Worm (Caenorhabditis elegans) whole organism, L1 larva: ENCODE measurements around the gene C24H10.3.

Experiments
- C04F5.9 ChIP-seq: sonication (generic microtip); optimal IDR thresholded peaks from 2 replicates; lab custom pipeline; 2016; ENCODE audit warnings: missing genetic modification characterization, missing compliant biosample characterization
- C16A3.4 ChIP-seq: fragments of 150-350 bp; optimal IDR thresholded peaks from 2 replicates; lab custom pipeline; 2014; ENCODE audit warnings: missing biosample characterization, missing genetic modification characterization
- C34B4.2 ChIP-seq: sonication (generic microtip); optimal IDR thresholded peaks from 2 replicates; lab custom pipeline; 2017; ENCODE audit warnings: mild to moderate bottlenecking, missing genetic modification characterization, missing compliant biosample characterization
- F16B12.6 ChIP-seq: fragments of 150-350 bp; optimal IDR thresholded peaks from 2 replicates; lab custom pipeline; 2014; ENCODE audit warnings: missing biosample characterization, missing genetic modification characterization
- ama-1 ChIP-seq: fragments of 150-350 bp; optimal IDR thresholded peaks from 2 replicates; lab custom pipeline; 2014
- ceh-63 ChIP-seq: fragments of 200-800 bp; sonication (Bioruptor generic); optimal IDR thresholded peaks from 2 replicates; lab custom pipeline; 2018; ENCODE audit warnings: mild to moderate bottlenecking, missing genetic modification characterization, missing compliant biosample characterization
- ceh-82 ChIP-seq, 3 experiments: fragments of 150-350 bp in 1 of 3; sonication (generic microtip) in 2 of 3; optimal IDR thresholded peaks; 2 replicates each; lab custom pipeline; 2014 to 2017; ENCODE audit warnings: missing biosample characterization in 3 of 3, missing genetic modification characterization in 3 of 3
- ceh-90 ChIP-seq: sonication (generic microtip); optimal IDR thresholded peaks from 2 replicates; lab custom pipeline; 2016; ENCODE audit warnings: missing genetic modification characterization, missing compliant biosample characterization
- ces-1 ChIP-seq: fragments of 150-350 bp; optimal IDR thresholded peaks from 2 replicates; lab custom pipeline; 2014; ENCODE audit warnings: missing biosample characterization, missing genetic modification reagents, missing genetic modification characterization
- dpl-1 ChIP-seq, 3 experiments: fragments of 150-350 bp in 2 of 3; sonication (generic microtip) in 1 of 3; optimal IDR thresholded peaks; 2 replicates each; lab custom pipeline; 2014 to 2017; ENCODE audit warnings: missing biosample characterization in 3 of 3, missing genetic modification characterization in 3 of 3, missing genetic modification reagents in 3 of 3
- dsc-1 ChIP-seq: sonication (generic microtip); optimal IDR thresholded peaks from 2 replicates; lab custom pipeline; 2016; ENCODE audit warnings: mild to moderate bottlenecking, missing genetic modification characterization, missing compliant biosample characterization
- efl-1 ChIP-seq, 4 experiments: fragments of 150-350 bp; optimal IDR thresholded peaks in 3 of 4; peaks in 1 of 4; 1 replicate in 1 of 4; 2 replicates in 3 of 4; lab custom pipeline; 2014; ENCODE audit warnings: missing biosample characterization in 2 of 4, missing genetic modification characterization in 2 of 4, missing genetic modification reagents in 2 of 4
- egl-13 ChIP-seq: sonication (generic microtip); optimal IDR thresholded peaks from 2 replicates; lab custom pipeline; 2016; ENCODE audit warnings: missing genotype, missing genetic modification reagents, missing genetic modification characterization, missing compliant biosample characterization
- egl-27 ChIP-seq, 2 experiments: fragments of 150-350 bp in 1 of 2; sonication (generic microtip); optimal IDR thresholded peaks; 3 replicates each; lab custom pipeline; 2017 to 2018; ENCODE audit warnings: missing biosample characterization in 2 of 2, missing genetic modification characterization in 2 of 2, missing genetic modification reagents in 2 of 2
- elt-2 ChIP-seq: sonication (generic microtip); optimal IDR thresholded peaks from 2 replicates; lab custom pipeline; 2016; ENCODE audit warnings: missing genetic modification characterization, mild to moderate bottlenecking, inconsistent platforms, missing compliant biosample characterization, missing genetic modification reagents
- elt-3 ChIP-seq, 6 experiments: fragments of 150-350 bp in 1 of 6; sonication (generic microtip); optimal IDR thresholded peaks; 2 replicates each; lab custom pipeline; 2017 to 2018; ENCODE audit warnings: missing biosample characterization in 6 of 6, missing genetic modification characterization in 6 of 6, inconsistent platforms in 1 of 6
- fkh-10 ChIP-seq: sonication (generic microtip); optimal IDR thresholded peaks from 2 replicates; lab custom pipeline; 2017; ENCODE audit warnings: missing biosample characterization, missing genetic modification reagents, missing genetic modification characterization
- fkh-8 ChIP-seq: sonication (generic microtip); optimal IDR thresholded peaks from 2 replicates; lab custom pipeline; 2016; ENCODE audit warnings: mild to moderate bottlenecking, missing genetic modification characterization, missing compliant biosample characterization
- fos-1 ChIP-seq: fragments of 150-350 bp; optimal IDR thresholded peaks from 2 replicates; lab custom pipeline; 2014; ENCODE audit warnings: missing biosample characterization, missing genetic modification characterization
- hlh-17 ChIP-seq: fragments of 200-800 bp; sonication (Bioruptor generic); optimal IDR thresholded peaks from 2 replicates; lab custom pipeline; 2018; ENCODE audit warnings: missing genetic modification characterization, mild to moderate bottlenecking, missing compliant biosample characterization, moderate library complexity, borderline replicate concordance
- hpl-2 ChIP-seq: fragments of 150-350 bp; optimal IDR thresholded peaks from 2 replicates; lab custom pipeline; 2014; ENCODE audit warnings: missing biosample characterization, missing genetic modification reagents, missing genetic modification characterization
- irx-1 ChIP-seq: sonication (generic microtip); optimal IDR thresholded peaks from 2 replicates; lab custom pipeline; 2016; ENCODE audit warnings: missing genetic modification characterization, missing compliant biosample characterization
- jun-1 ChIP-seq: fragments of 150-350 bp; optimal IDR thresholded peaks from 2 replicates; lab custom pipeline; 2014; ENCODE audit warnings: missing biosample characterization, missing genetic modification reagents, missing genetic modification characterization
- lin-13 ChIP-seq: fragments of 150-350 bp; optimal IDR thresholded peaks from 2 replicates; lab custom pipeline; 2014; ENCODE audit warnings: missing biosample characterization, missing genetic modification reagents, missing genetic modification characterization
- lin-14 ChIP-seq: fragments of 200-800 bp; sonication (Bioruptor generic); optimal IDR thresholded peaks from 2 replicates; lab custom pipeline; 2018; ENCODE audit warnings: mild to moderate bottlenecking, missing genetic modification characterization, moderate library complexity, missing compliant biosample characterization
- lin-35 ChIP-seq, 2 experiments: fragments of 150-350 bp; optimal IDR thresholded peaks; 2 replicates each; lab custom pipeline; 2014; ENCODE audit warnings: missing biosample characterization in 2 of 2, missing genetic modification characterization in 2 of 2, missing genetic modification reagents in 2 of 2
- lin-39 ChIP-seq: fragments of 150-350 bp; optimal IDR thresholded peaks from 2 replicates; lab custom pipeline; 2014; ENCODE audit warnings: missing biosample characterization, missing genetic modification reagents, missing genetic modification characterization
- lir-3 ChIP-seq: sonication (generic microtip); optimal IDR thresholded peaks from 2 replicates; lab custom pipeline; 2016; ENCODE audit warnings: mild to moderate bottlenecking, missing genetic modification characterization, moderate library complexity, missing compliant biosample characterization; ENCODE audit not compliant: poor library complexity
- lsy-2 ChIP-seq, 2 experiments: fragments of 150-350 bp; optimal IDR thresholded peaks; 2 replicates each; lab custom pipeline; 2014; ENCODE audit warnings: missing biosample characterization in 2 of 2, missing genetic modification characterization in 2 of 2
- mab-9 ChIP-seq: fragments of 200-800 bp; sonication (Bioruptor generic); IDR thresholded peaks from 2 replicates; pipeline ENCODE4 v1.3.6; 2022; ENCODE audit warnings: missing genetic modification reagents, missing genetic modification characterization, missing compliant biosample characterization
- mdl-1 ChIP-seq, 2 experiments: fragments of 150-350 bp; optimal IDR thresholded peaks; 2 replicates each; lab custom pipeline; 2014 to 2017; ENCODE audit warnings: missing biosample characterization in 2 of 2, missing genetic modification characterization in 2 of 2, inconsistent platforms in 1 of 2
- nhr-19 ChIP-seq: fragments of 200-800 bp; sonication (Bioruptor generic); conservative IDR thresholded peaks from 2 replicates; pipeline ENCODE4 v1.3.6; 2022; ENCODE audit warnings: missing genetic modification characterization, missing compliant biosample characterization
- nhr-20 ChIP-seq: sonication (generic microtip); optimal IDR thresholded peaks from 2 replicates; lab custom pipeline; 2016; ENCODE audit warnings: mild to moderate bottlenecking, missing genetic modification characterization, missing compliant biosample characterization
- nhr-28 ChIP-seq: fragments of 150-350 bp; optimal IDR thresholded peaks from 2 replicates; lab custom pipeline; 2014; ENCODE audit warnings: missing biosample characterization, missing genetic modification characterization
- nhr-76 ChIP-seq: sonication (generic microtip); optimal IDR thresholded peaks from 2 replicates; lab custom pipeline; 2017; ENCODE audit warnings: missing biosample characterization, missing genetic modification characterization
- nhr-77 ChIP-seq: fragments of 150-350 bp; optimal IDR thresholded peaks from 2 replicates; lab custom pipeline; 2014; ENCODE audit warnings: missing biosample characterization, missing genetic modification characterization
- pag-3 ChIP-seq: sonication (generic microtip); optimal IDR thresholded peaks from 2 replicates; lab custom pipeline; 2017; ENCODE audit warnings: missing genetic modification characterization, mild to moderate bottlenecking, missing compliant biosample characterization, antibody characterized with exemption, borderline replicate concordance; ENCODE audit not compliant: insufficient read depth
- snu-23 ChIP-seq: sonication (generic microtip); optimal IDR thresholded peaks from 2 replicates; lab custom pipeline; 2016; ENCODE audit warnings: missing genetic modification characterization, missing compliant biosample characterization
- sox-4 ChIP-seq: sonication (generic microtip); optimal IDR thresholded peaks from 2 replicates; lab custom pipeline; 2016; ENCODE audit warnings: missing genetic modification characterization, missing compliant biosample characterization
- sup-37 ChIP-seq: fragments of 200-800 bp; sonication (Bioruptor generic); optimal IDR thresholded peaks from 2 replicates; lab custom pipeline; 2018; ENCODE audit warnings: mild to moderate bottlenecking, missing genetic modification characterization, missing compliant biosample characterization
- tbx-2 ChIP-seq: sonication (generic microtip); optimal IDR thresholded peaks from 2 replicates; lab custom pipeline; 2016; ENCODE audit warnings: missing genetic modification characterization, missing compliant biosample characterization
- unc-30 ChIP-seq: sonication (generic microtip); optimal IDR thresholded peaks from 2 replicates; lab custom pipeline; 2017; ENCODE audit warnings: missing biosample characterization, missing genetic modification characterization
- unc-62 ChIP-seq: fragments of 150-350 bp; optimal IDR thresholded peaks from 2 replicates; lab custom pipeline; 2014; ENCODE audit warnings: missing biosample characterization, missing genetic modification reagents, missing genetic modification characterization
- unc-98 ChIP-seq: fragments of 200-800 bp; sonication (Bioruptor generic); IDR thresholded peaks from 2 replicates; pipeline ENCODE4 v1.3.6; 2022; ENCODE audit warnings: missing genetic modification characterization, missing compliant biosample characterization
- xbp-1 ChIP-seq: sonication (generic microtip); optimal IDR thresholded peaks from 2 replicates; lab custom pipeline; 2016; ENCODE audit warnings: missing genetic modification characterization, missing compliant biosample characterization
- zag-1 ChIP-seq: fragments of 150-350 bp; optimal IDR thresholded peaks from 2 replicates; lab custom pipeline; 2014; ENCODE audit warnings: missing biosample characterization, missing genetic modification characterization
- ztf-11 ChIP-seq, 2 experiments: sonication (generic microtip); optimal IDR thresholded peaks; 2 replicates each; lab custom pipeline; 2016 to 2017; ENCODE audit warnings: missing genetic modification characterization in 2 of 2, missing biosample characterization in 1 of 2, missing compliant biosample characterization in 1 of 2

Gene C24H10.3

ce11 chrX:5031742-5032141, 29.1 kb upstream of the C24H10.3 start (continued):
- TF ChIP-seq sup-37 (no peak), lin-14 (GFP tag; lab: Kevin White, UChicago) (peak; percentile 81), nhr-28 (tag; lab: Kevin White, UChicago) (no peak), lin-39 (no peak), zag-1 (tag; lab: Kevin White, UChicago) (peak; percentile 78), lsy-2 (tag; optimal IDR thresholded peaks at IDR 0.05; lab: Kevin White, UChicago) (peak in 1 of 2 experiments; percentile 22)

ce11 chrX:5033868-5034267, 27.0 kb upstream of the C24H10.3 start, which contains the start of gene ZC449.4:
Gene ZC449.4, minus strand, starts transcription at chrX:5033968.
- TF ChIP-seq jun-1 (no peak), F16B12.6 (tag; lab: Kevin White, UChicago) (no peak), fos-1 (tag; lab: Kevin White, UChicago) (no peak), ceh-82 (tag; optimal IDR thresholded peaks at IDR 0.05; lab: Kevin White, UChicago) (no peak), irx-1 (tag; lab: Kevin White, UChicago) (no peak), hlh-17 (no peak), mab-9 (GFP tag; lab: Robert Waterston, UW) (no peak), lsy-2 (tag; optimal IDR thresholded peaks at IDR 0.05; lab: Kevin White, UChicago) (no peak), efl-1 (optimal IDR thresholded peaks at IDR 0.05; lab: Kevin White, UChicago) (no peak), efl-1 (GFP tag; optimal IDR thresholded peaks at IDR 0.05 in 1 of 2; lab: Kevin White, UChicago) (no peak), unc-30 (tag; lab: Kevin White, UChicago) (no peak), ces-1 (no peak), lir-3 (tag; lab: Kevin White, UChicago) (no peak), nhr-77 (tag; lab: Kevin White, UChicago) (no peak), elt-3 (tag; optimal IDR thresholded peaks at IDR 0.05; lab: Kevin White, UChicago) (no peak), unc-98 (GFP tag; lab: Robert Waterston, UW) (no peak), unc-62 (GFP tag; lab: Kevin White, UChicago) (no peak), egl-13 (tag; lab: Kevin White, UChicago) (no peak)
- TF ChIP-seq, all 84 proteins: peak for 0

DNA sequence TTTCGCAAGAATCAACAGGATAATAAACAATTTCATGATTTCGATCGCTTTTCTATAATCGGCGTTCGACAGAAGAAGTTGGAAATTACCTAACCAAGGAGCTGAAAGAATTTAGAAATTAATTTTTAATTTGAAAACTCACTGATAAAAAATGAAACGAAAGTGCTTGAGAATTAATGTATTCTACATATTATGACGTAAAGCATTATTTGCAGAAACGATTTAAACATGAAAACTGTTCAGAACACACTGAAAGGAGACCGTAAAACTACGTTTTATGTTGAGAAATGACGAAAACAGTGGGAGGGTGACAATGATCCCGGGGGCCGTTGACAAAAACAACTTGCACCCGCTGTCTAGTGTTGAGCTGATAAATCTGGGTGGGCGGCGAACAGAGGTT, 23.2 kb upstream of the C24H10.3 start, which contains the start of gene ZC449.5:
Gene ZC449.5 (minus strand): TSS at position 101 of the 400 bp plus-strand sequence.
- no peak for TF ChIP-seq sox-4 (tag; lab: Kevin White, UChicago)
- TF ChIP-seq hpl-2 = no peak
- no peak for TF ChIP-seq zag-1 (tag; lab: Kevin White, UChicago)
- no peak for TF ChIP-seq fkh-8 (tag; lab: Kevin White, UChicago)
- no peak for TF ChIP-seq lsy-2 (tag; optimal IDR thresholded peaks at IDR 0.05; lab: Kevin White, UChicago)
- TF ChIP-seq snu-23 (GFP tag; lab: Kevin White, UChicago) = no peak
- no peak for TF ChIP-seq dpl-1 (GFP tag; optimal IDR thresholded peaks at IDR 0.05; lab: Kevin White, UChicago)
- no peak for TF ChIP-seq ceh-90
- TF ChIP-seq dsc-1 (tag; lab: Kevin White, UChicago) = no peak
- no peak for TF ChIP-seq nhr-76 (tag; lab: Kevin White, UChicago)
- TF ChIP-seq mdl-1 (tag; optimal IDR thresholded peaks at IDR 0.05; lab: Kevin White, UChicago) = no peak
- no peak for TF ChIP-seq ama-1 (lab: Kevin White, UChicago)
- no peak for TF ChIP-seq lin-35 (GFP tag; optimal IDR thresholded peaks at IDR 0.05; lab: Kevin White, UChicago)
- TF ChIP-seq nhr-20 = no peak
- TF ChIP-seq ztf-11 (tag; optimal IDR thresholded peaks at IDR 0.05; lab: Kevin White, UChicago) = no peak
- TF ChIP-seq unc-62 (GFP tag; lab: Kevin White, UChicago) = no peak
- no peak for TF ChIP-seq fkh-10 (GFP tag; lab: Kevin White, UChicago)

DNA sequence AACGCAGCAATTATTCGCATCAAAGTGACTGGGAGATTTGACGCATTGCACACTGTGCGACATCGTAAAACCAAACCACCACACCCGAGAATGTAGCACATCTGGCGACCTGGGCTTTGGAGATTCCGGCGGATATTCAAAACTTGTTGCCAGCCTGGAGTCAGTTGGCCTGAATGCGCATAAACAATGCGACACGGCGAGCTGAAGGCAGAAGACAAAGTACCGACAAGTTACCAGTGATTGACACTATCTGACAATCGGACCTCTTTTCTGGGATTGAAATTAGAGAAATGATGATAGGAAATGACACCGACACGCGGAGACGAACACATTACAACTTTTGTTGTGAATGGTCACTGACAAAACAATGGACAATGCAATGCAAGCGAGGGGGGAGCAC, 22.0 kb upstream of the C24H10.3 start:
- TF ChIP-seq ceh-90 = no peak
- TF ChIP-seq unc-98 (GFP tag; lab: Robert Waterston, UW) = no peak
- no peak for TF ChIP-seq egl-27 (tag; optimal IDR thresholded peaks at IDR 0.05; lab: Kevin White, UChicago)
- no peak for TF ChIP-seq C16A3.4 (tag; lab: Kevin White, UChicago)
- TF ChIP-seq elt-2 (tag; lab: Kevin White, UChicago) = no peak
- no peak for TF ChIP-seq tbx-2 (tag; lab: Kevin White, UChicago)
- no peak for TF ChIP-seq nhr-19 (GFP tag; lab: Robert Waterston, UW)
- no peak for TF ChIP-seq C34B4.2
- no peak for TF ChIP-seq lsy-2 (tag; optimal IDR thresholded peaks at IDR 0.05; lab: Kevin White, UChicago)
- no peak for TF ChIP-seq ces-1
- TF ChIP-seq ceh-82 (tag; optimal IDR thresholded peaks at IDR 0.05; lab: Kevin White, UChicago) = no peak
- no peak for TF ChIP-seq pag-3 (tag; lab: Kevin White, UChicago)
- no peak for TF ChIP-seq lin-13
- TF ChIP-seq mdl-1 (tag; optimal IDR thresholded peaks at IDR 0.05; lab: Kevin White, UChicago) = no peak
- TF ChIP-seq ceh-63 (GFP tag; lab: Kevin White, UChicago) = no peak
- TF ChIP-seq nhr-20 = no peak
- no peak for TF ChIP-seq C04F5.9 (tag; lab: Kevin White, UChicago)
- TF ChIP-seq xbp-1 (tag; lab: Kevin White, UChicago) = no peak
